Fruit fly (Drosophila melanogaster) whole organism, embryonic: ENCODE data around the gene mRpS33.

ENCODE experiments used
- BEAF-32 ChIP-seq: fragments of 200-800 bp; sonication (Bioruptor generic); optimal IDR thresholded peaks from 3 replicates; lab custom pipeline; 2017; ENCODE audit warnings: missing biosample characterization, missing genetic modification characterization, mild to moderate bottlenecking, moderate library complexity, missing genetic modification reagents
- CG1024 ChIP-seq: fragments of 200-800 bp; sonication (Bioruptor generic); IDR thresholded peaks from 2 replicates; pipeline ENCODE4 v1.3.6; 2022; ENCODE audit warnings: missing biosample characterization, missing genetic modification characterization
- CG10321 ChIP-seq: fragments of 200-800 bp; sonication (Bioruptor generic); IDR thresholded peaks from 2 replicates; pipeline ENCODE4 v1.3.6; 2022; ENCODE audit warnings: missing biosample characterization, missing genetic modification characterization
- CG10979 ChIP-seq: fragments of 200-800 bp; sonication (Bioruptor generic); optimal IDR thresholded peaks from 2 replicates; lab custom pipeline; 2018; ENCODE audit warnings: missing biosample characterization, mild to moderate bottlenecking, missing genetic modification characterization, moderate library complexity
- CG12659 ChIP-seq: fragments of 200-800 bp; sonication (Bioruptor generic); optimal IDR thresholded peaks from 3 replicates; lab custom pipeline; 2017; ENCODE audit warnings: mild to moderate bottlenecking, missing biosample characterization, missing genetic modification reagents, missing genetic modification characterization
- CG13894 ChIP-seq: fragments of 200-800 bp; sonication (Bioruptor generic); optimal IDR thresholded peaks from 3 replicates; lab custom pipeline; 2018; ENCODE audit warnings: missing biosample characterization, mild to moderate bottlenecking, missing genetic modification characterization, moderate library complexity
- CG17568 ChIP-seq: fragments of 200-800 bp; sonication (Bioruptor generic); optimal IDR thresholded peaks from 2 replicates; lab custom pipeline; 2018; ENCODE audit warnings: missing biosample characterization, mild to moderate bottlenecking, missing genetic modification characterization, moderate library complexity
- CG2199 ChIP-seq: fragments of 200-800 bp; sonication (Bioruptor generic); IDR thresholded peaks from 3 replicates; pipeline ENCODE4 v1.3.6; 2022; ENCODE audit warnings: missing biosample characterization, missing genetic modification characterization
- CG2875 ChIP-seq: fragments of 200-800 bp; sonication (Bioruptor generic); optimal IDR thresholded peaks from 2 replicates; lab custom pipeline; 2017; ENCODE audit warnings: missing biosample characterization, mild to moderate bottlenecking, missing genetic modification characterization, missing genetic modification reagents
- CG30020 ChIP-seq: fragments of 200-800 bp; optimal IDR thresholded peaks from 2 replicates; lab custom pipeline; 2019; ENCODE audit warnings: missing biosample characterization, mild to moderate bottlenecking, missing genetic modification characterization, moderate library complexity
- CG34224 ChIP-seq: fragments of 200-800 bp; sonication (Bioruptor generic); IDR thresholded peaks from 3 replicates; pipeline ENCODE4 v1.3.6; 2022; ENCODE audit warnings: missing biosample characterization, missing genetic modification characterization; ENCODE audit not compliant: partially characterized antibody
- CG3838 ChIP-seq: fragments of 200-800 bp; sonication (Bioruptor generic); optimal IDR thresholded peaks from 3 replicates; lab custom pipeline; 2016; ENCODE audit warnings: missing biosample characterization, missing genetic modification characterization
- CG4707 ChIP-seq: fragments of 200-800 bp; sonication (Bioruptor generic); optimal IDR thresholded peaks from 2 replicates; lab custom pipeline; 2018; ENCODE audit warnings: missing biosample characterization, mild to moderate bottlenecking, missing genetic modification characterization, moderate library complexity
- CG4730 ChIP-seq: fragments of 200-800 bp; sonication (Bioruptor generic); IDR thresholded peaks from 2 replicates; pipeline ENCODE4 v1.3.6; 2022; ENCODE audit warnings: missing biosample characterization, missing genetic modification characterization
- CG6254 ChIP-seq: fragments of 200-800 bp; sonication (Bioruptor generic); optimal IDR thresholded peaks from 3 replicates; lab custom pipeline; 2017; ENCODE audit warnings: mild to moderate bottlenecking, missing biosample characterization, missing genetic modification reagents, missing genetic modification characterization
- CG6683 ChIP-seq: fragments of 200-800 bp; sonication (Bioruptor generic); optimal IDR thresholded peaks from 2 replicates; lab custom pipeline; 2017; ENCODE audit warnings: missing biosample characterization, mild to moderate bottlenecking, missing genetic modification characterization, missing genetic modification reagents
- CG6765 ChIP-seq: fragments of 200-800 bp; sonication (Bioruptor generic); optimal IDR thresholded peaks from 3 replicates; lab custom pipeline; 2017; ENCODE audit warnings: missing biosample characterization, mild to moderate bottlenecking, missing genetic modification characterization
- CG7928 ChIP-seq: fragments of 200-800 bp; sonication (Bioruptor generic); optimal IDR thresholded peaks from 2 replicates; lab custom pipeline; 2017; ENCODE audit warnings: missing biosample characterization, mild to moderate bottlenecking, missing genetic modification characterization
- CG8281 ChIP-seq: fragments of 200-800 bp; sonication (Bioruptor generic); optimal IDR thresholded peaks from 2 replicates; lab custom pipeline; 2018; ENCODE audit warnings: missing biosample characterization, mild to moderate bottlenecking, missing genetic modification characterization, moderate library complexity
- CG8924 ChIP-seq: fragments of 200-800 bp; optimal IDR thresholded peaks from 3 replicates; lab custom pipeline; 2019; ENCODE audit warnings: missing biosample characterization, mild to moderate bottlenecking, missing genetic modification characterization, moderate library complexity
- CoRest ChIP-seq: fragments of 200-800 bp; sonication (Bioruptor generic); optimal IDR thresholded peaks from 3 replicates; lab custom pipeline; 2018; ENCODE audit warnings: missing biosample characterization, mild to moderate bottlenecking, missing genetic modification characterization, moderate library complexity
- Dbx ChIP-seq: fragments of 200-800 bp; sonication (Bioruptor generic); IDR thresholded peaks from 3 replicates; pipeline ENCODE4 v1.3.6; 2022; ENCODE audit warnings: missing biosample characterization, missing genetic modification characterization
- Dref ChIP-seq: fragments of 200-800 bp; sonication (Bioruptor generic); IDR thresholded peaks from 2 replicates; pipeline ENCODE4 v1.3.6; 2022; ENCODE audit warnings: missing biosample characterization, missing genetic modification characterization
- E2f1 ChIP-seq: fragments of 200-800 bp; sonication (Bioruptor generic); IDR thresholded peaks from 2 replicates; pipeline ENCODE4 v1.3.6; 2022; ENCODE audit warnings: missing biosample characterization, missing genetic modification characterization
- Fer2 ChIP-seq: fragments of 200-800 bp; sonication (Bioruptor generic); optimal IDR thresholded peaks from 2 replicates; lab custom pipeline; 2018; ENCODE audit warnings: missing biosample characterization, mild to moderate bottlenecking, missing genetic modification characterization, moderate library complexity
- Gug ChIP-seq: fragments of 200-800 bp; sonication (Bioruptor generic); IDR thresholded peaks from 4 replicates; pipeline ENCODE4 v1.3.6; 2022; ENCODE audit warnings: missing biosample characterization, missing genetic modification characterization
- HLH3B ChIP-seq: fragments of 200-800 bp; sonication (Bioruptor generic); IDR thresholded peaks from 2 replicates; pipeline ENCODE4 v1.3.6; 2022; ENCODE audit warnings: missing biosample characterization, missing genetic modification characterization
- Lim3 ChIP-seq: fragments of 200-800 bp; sonication (Bioruptor generic); IDR thresholded peaks from 2 replicates; pipeline ENCODE4 v1.3.6; 2022; ENCODE audit warnings: missing biosample characterization, missing genetic modification characterization
- Max ChIP-seq: fragments of 200-800 bp; sonication (Bioruptor generic); optimal IDR thresholded peaks from 2 replicates; lab custom pipeline; 2016; ENCODE audit warnings: missing biosample characterization, mild to moderate bottlenecking, missing genetic modification characterization
- NfI ChIP-seq: fragments of 200-800 bp; sonication (Bioruptor generic); optimal IDR thresholded peaks from 3 replicates; lab custom pipeline; 2018; ENCODE audit warnings: missing biosample characterization, mild to moderate bottlenecking, missing genetic modification characterization, moderate library complexity
- Oaz ChIP-seq: fragments of 200-800 bp; sonication (Bioruptor generic); IDR thresholded peaks from 2 replicates; pipeline ENCODE4 v1.3.6; 2022; ENCODE audit warnings: missing biosample characterization, missing genetic modification characterization
- Scr ChIP-seq: fragments of 200-800 bp; sonication (Bioruptor generic); IDR thresholded peaks from 2 replicates; pipeline ENCODE4 v1.3.6; 2022; ENCODE audit warnings: missing biosample characterization, missing genetic modification characterization; ENCODE audit not compliant: partially characterized antibody
- TFAM ChIP-seq: fragments of 200-800 bp; sonication (Bioruptor generic); optimal IDR thresholded peaks from 2 replicates; lab custom pipeline; 2017; ENCODE audit warnings: missing biosample characterization, missing genetic modification characterization, inconsistent platforms
- Taf1 ChIP-seq: fragments of 200-800 bp; sonication (Bioruptor generic); IDR thresholded peaks from 2 replicates; pipeline ENCODE4 v1.3.6; 2022; ENCODE audit warnings: missing biosample characterization, missing genetic modification characterization
- ato ChIP-seq: fragments of 200-800 bp; sonication (Bioruptor generic); IDR thresholded peaks from 2 replicates; pipeline ENCODE4 v1.3.6; 2022; ENCODE audit warnings: missing biosample characterization, missing genetic modification characterization; ENCODE audit not compliant: partially characterized antibody
- btn ChIP-seq: fragments of 200-800 bp; sonication (Bioruptor generic); optimal IDR thresholded peaks from 2 replicates; lab custom pipeline; 2016; ENCODE audit warnings: missing biosample characterization, missing genetic modification characterization
- cg ChIP-seq: fragments of 200-800 bp; sonication (Bioruptor generic); optimal IDR thresholded peaks from 3 replicates; lab custom pipeline; 2019; ENCODE audit warnings: missing biosample characterization, mild to moderate bottlenecking, missing genetic modification characterization, moderate library complexity
- chm ChIP-seq: fragments of 200-800 bp; sonication (Bioruptor generic); IDR thresholded peaks from 2 replicates; pipeline ENCODE4 v1.3.6; 2022; ENCODE audit warnings: missing biosample characterization, missing genetic modification characterization
- emc ChIP-seq: fragments of 200-800 bp; sonication (Bioruptor generic); optimal IDR thresholded peaks from 2 replicates; lab custom pipeline; 2016; ENCODE audit warnings: missing biosample characterization, missing genetic modification characterization
- ems ChIP-seq: fragments of 200-800 bp; sonication (Bioruptor generic); optimal IDR thresholded peaks from 3 replicates; lab custom pipeline; 2016; ENCODE audit warnings: missing biosample characterization, missing genetic modification characterization
- esg ChIP-seq: fragments of 200-800 bp; sonication (Bioruptor generic); conservative IDR thresholded peaks from 2 replicates; pipeline ENCODE4 v1.3.6; 2022; ENCODE audit warnings: missing biosample characterization, missing genetic modification characterization
- fd102C ChIP-seq: fragments of 200-800 bp; sonication (Bioruptor generic); optimal IDR thresholded peaks from 2 replicates; lab custom pipeline; 2018; ENCODE audit warnings: missing biosample characterization, mild to moderate bottlenecking, missing genetic modification characterization, moderate library complexity
- gem ChIP-seq: fragments of 200-800 bp; sonication (Bioruptor generic); optimal IDR thresholded peaks from 2 replicates; lab custom pipeline; 2019; ENCODE audit warnings: missing biosample characterization, mild to moderate bottlenecking, missing genetic modification characterization, moderate library complexity
- grn ChIP-seq: fragments of 200-800 bp; sonication (Bioruptor generic); optimal IDR thresholded peaks from 3 replicates; lab custom pipeline; 2017; ENCODE audit warnings: missing biosample characterization, missing genetic modification characterization
- hbn ChIP-seq: fragments of 200-800 bp; sonication (Bioruptor generic); IDR thresholded peaks from 2 replicates; pipeline ENCODE4 v1.3.6; 2022; ENCODE audit warnings: missing biosample characterization, missing genetic modification characterization; ENCODE audit not compliant: partially characterized antibody
- mam ChIP-seq: fragments of 200-800 bp; sonication (Bioruptor generic); optimal IDR thresholded peaks from 3 replicates; lab custom pipeline; 2016; ENCODE audit warnings: missing biosample characterization, missing genetic modification characterization
- nerfin-2 ChIP-seq: fragments of 200-800 bp; sonication (Bioruptor generic); IDR thresholded peaks from 2 replicates; pipeline ENCODE4 v1.3.6; 2022; ENCODE audit warnings: missing biosample characterization, missing genetic modification characterization; ENCODE audit not compliant: partially characterized antibody
- pb ChIP-seq: fragments of 200-800 bp; sonication (Bioruptor generic); optimal IDR thresholded peaks from 3 replicates; lab custom pipeline; 2016; ENCODE audit warnings: missing biosample characterization, missing genetic modification characterization
- pzg ChIP-seq: fragments of 200-800 bp; sonication (Bioruptor generic); optimal IDR thresholded peaks from 3 replicates; lab custom pipeline; 2018; ENCODE audit warnings: missing biosample characterization, mild to moderate bottlenecking, missing genetic modification characterization, moderate library complexity
- scrt ChIP-seq: fragments of 200-800 bp; sonication (Bioruptor generic); optimal IDR thresholded peaks from 2 replicates; lab custom pipeline; 2018; ENCODE audit warnings: missing biosample characterization, mild to moderate bottlenecking, missing genetic modification characterization, moderate library complexity
- shn ChIP-seq: fragments of 200-800 bp; sonication (Bioruptor generic); optimal IDR thresholded peaks from 3 replicates; lab custom pipeline; 2016; ENCODE audit warnings: missing biosample characterization, missing genetic modification characterization

The mRpS33 gene

dm6 chr3R:16455875-16456274 is 19.5 kb upstream of the mRpS33 start, which contains the start of gene CG14883:
Gene CG14883, plus strand, starts transcription at chr3R:16456052.
- no peak for TF ChIP-seq CG3838 (GFP tag; lab: Kevin White, UChicago)
- TF ChIP-seq CG13894 (tag; lab: Kevin White, UChicago) = no peak
- TF ChIP-seq Oaz = no peak
- no peak for TF ChIP-seq Max (GFP tag; lab: Kevin White, UChicago)
- no peak for TF ChIP-seq CG8924
- no peak for TF ChIP-seq CG10979 (tag; lab: Kevin White, UChicago)
- TF ChIP-seq CG34224 (GFP tag; lab: Robert Waterston, UW) = peak; percentile 72
- no peak for TF ChIP-seq CG4730
- TF ChIP-seq CG2199 (GFP tag; lab: Robert Waterston, UW) = no peak
- TF ChIP-seq fd102C (GFP tag; lab: Kevin White, UChicago) = no peak
- no peak for TF ChIP-seq cg (GFP tag; lab: Kevin White, UChicago)
- no peak for TF ChIP-seq shn
- TF ChIP-seq CG1024 (GFP tag; lab: Robert Waterston, UW) = no peak
- no peak for TF ChIP-seq CG6254 (GFP tag; lab: Kevin White, UChicago)
- no peak for TF ChIP-seq CG10321 (GFP tag; lab: Robert Waterston, UW)
- TF ChIP-seq Taf1 (GFP tag; lab: Robert Waterston, UW) = no peak
- TF ChIP-seq Scr (GFP tag; lab: Robert Waterston, UW) = peak; percentile 53
- TF ChIP-seq ems = no peak
- TF ChIP-seq mam = no peak
- TF ChIP-seq CoRest (tag; lab: Kevin White, UChicago) = no peak
- no peak for TF ChIP-seq CG8281 (tag; lab: Kevin White, UChicago)
- no peak for TF ChIP-seq Lim3
- TF ChIP-seq btn (GFP tag; lab: Kevin White, UChicago) = no peak
- TF ChIP-seq CG17568 (GFP tag; lab: Kevin White, UChicago) = peak; percentile 18
- no peak for TF ChIP-seq emc (GFP tag; lab: Kevin White, UChicago)
- no peak for TF ChIP-seq NfI (GFP tag; lab: Kevin White, UChicago)
- no peak for TF ChIP-seq CG6683 (GFP tag; lab: Kevin White, UChicago)
- TF ChIP-seq Fer2 (tag; lab: Kevin White, UChicago) = no peak
- peak; percentile 69 for TF ChIP-seq Dref
- no peak for TF ChIP-seq Gug (GFP tag; lab: Robert Waterston, UW)
- no peak for TF ChIP-seq pb (GFP tag; lab: Kevin White, UChicago)
- TF ChIP-seq CG7928 = no peak
- peak; percentile 43 for TF ChIP-seq pzg
- no peak for TF ChIP-seq CG6765 (GFP tag; lab: Kevin White, UChicago)
- no peak for TF ChIP-seq esg (GFP tag; lab: Robert Waterston, UW)
- peak; percentile 52 for TF ChIP-seq BEAF-32
- TF ChIP-seq TFAM (GFP tag; lab: Kevin White, UChicago) = no peak
- TF ChIP-seq E2f1 (GFP tag; lab: Robert Waterston, UW) = no peak
- peak; percentile 46; the same call in 1 of the 2 replicates for TF ChIP-seq nerfin-2
- TF ChIP-seq CG30020 (tag; lab: Kevin White, UChicago) = no peak
- peak; percentile 33; the same call in 1 of the 2 replicates for TF ChIP-seq ato (GFP tag; lab: Robert Waterston, UW)
- TF ChIP-seq CG4707 (GFP tag; lab: Kevin White, UChicago) = no peak
- no peak for TF ChIP-seq CG12659 (GFP tag; lab: Kevin White, UChicago)
- TF ChIP-seq hbn (GFP tag; lab: Robert Waterston, UW) = peak; percentile 34; the same call in 1 of the 2 replicates
- TF ChIP-seq Dbx (GFP tag; lab: Robert Waterston, UW) = no peak
- no peak for TF ChIP-seq CG2875 (GFP tag; lab: Kevin White, UChicago)
- no peak for TF ChIP-seq HLH3B (GFP tag; lab: Robert Waterston, UW)
- no peak for TF ChIP-seq gem (tag; lab: Kevin White, UChicago)
- TF ChIP-seq scrt = no peak
- TF ChIP-seq grn = no peak
- TF ChIP-seq chm (GFP tag; lab: Robert Waterston, UW) = no peak
